Fruit fly (Drosophila melanogaster) whole organism, pupa: ENCODE results near the gene CG42272.

Experiments
- CG10348 ChIP-seq: fragments of 200-800 bp; sonication (Bioruptor generic); IDR thresholded peaks from 2 replicates; pipeline ENCODE4 v1.3.6; 2022; ENCODE audit warnings: missing biosample characterization, missing genetic modification characterization
- CG13204 ChIP-seq: fragments of 200-800 bp; sonication (Bioruptor generic); optimal IDR thresholded peaks from 2 replicates; lab custom pipeline; 2018; ENCODE audit warnings: missing biosample characterization, mild to moderate bottlenecking, missing genetic modification characterization, moderate library complexity
- CG32121 ChIP-seq: fragments of 200-800 bp; sonication (Bioruptor generic); IDR thresholded peaks from 2 replicates; pipeline ENCODE4 v1.3.6; 2022; ENCODE audit warnings: missing biosample characterization, missing genetic modification characterization
- CG4496 ChIP-seq: fragments of 200-800 bp; sonication (Bioruptor generic); IDR thresholded peaks from 3 replicates; pipeline ENCODE4 v1.3.6; 2022; ENCODE audit warnings: missing biosample characterization, missing genetic modification characterization
- CG8159 ChIP-seq: fragments of 200-800 bp; sonication (Bioruptor generic); optimal IDR thresholded peaks from 3 replicates; lab custom pipeline; 2018; ENCODE audit warnings: missing biosample characterization, mild to moderate bottlenecking, missing genetic modification characterization, moderate library complexity
- CG9948 ChIP-seq: fragments of 200-800 bp; sonication (Bioruptor generic); optimal IDR thresholded peaks from 2 replicates; lab custom pipeline; 2018; ENCODE audit warnings: missing biosample characterization, mild to moderate bottlenecking, missing genetic modification characterization, moderate library complexity
- D1 ChIP-seq: fragments of 200-800 bp; sonication (Bioruptor generic); optimal IDR thresholded peaks from 2 replicates; lab custom pipeline; 2018; ENCODE audit warnings: missing biosample characterization, mild to moderate bottlenecking, missing genetic modification characterization, moderate library complexity
- EcR ChIP-seq: fragments of 200-800 bp; sonication (Bioruptor generic); optimal IDR thresholded peaks from 3 replicates; lab custom pipeline; 2019; ENCODE audit warnings: missing biosample characterization, missing genetic modification characterization, mild to moderate bottlenecking, moderate library complexity, missing genetic modification reagents
- Ets98B ChIP-seq: fragments of 200-800 bp; sonication (Bioruptor generic); IDR thresholded peaks from 2 replicates; pipeline ENCODE4 v1.3.6; 2022; ENCODE audit warnings: missing biosample characterization, missing genetic modification characterization
- Pif1B ChIP-seq: fragments of 200-800 bp; sonication (Bioruptor generic); optimal IDR thresholded peaks from 3 replicates; lab custom pipeline; 2016; ENCODE audit warnings: missing biosample characterization, missing genetic modification characterization
- Snoo ChIP-seq: fragments of 200-800 bp; sonication (Bioruptor generic); optimal IDR thresholded peaks from 3 replicates; lab custom pipeline; 2017; ENCODE audit warnings: missing biosample characterization, mild to moderate bottlenecking, missing genetic modification characterization, inconsistent platforms
- fd96Ca ChIP-seq: fragments of 200-800 bp; sonication (Bioruptor generic); IDR thresholded peaks from 3 replicates; pipeline ENCODE4 v1.3.6; 2022; ENCODE audit warnings: missing biosample characterization, missing genetic modification characterization
- gl ChIP-seq: fragments of 200-800 bp; sonication (Bioruptor generic); optimal IDR thresholded peaks from 2 replicates; lab custom pipeline; 2018; ENCODE audit warnings: missing biosample characterization, mild to moderate bottlenecking, missing genetic modification characterization

- TF ChIP-seq Ets98B (GFP tag; lab: Robert Waterston, UW) (no peak), CG32121 (GFP tag; lab: Robert Waterston, UW) (no peak), Pif1B (GFP tag; lab: Kevin White, UChicago) (no peak), EcR (GFP tag; lab: Kevin White, UChicago) (no peak), CG4496 (GFP tag; lab: Robert Waterston, UW) (no peak), CG10348 (GFP tag; lab: Robert Waterston, UW) (no peak), CG9948 (tag; lab: Kevin White, UChicago) (no peak), gl (tag; lab: Kevin White, UChicago) (no peak), D1 (tag; lab: Kevin White, UChicago) (no peak), CG13204 (no peak), fd96Ca (GFP tag; lab: Robert Waterston, UW) (no peak), CG8159 (tag; lab: Kevin White, UChicago) (no peak), Snoo (tag; lab: Kevin White, UChicago) (no peak)
Observed at dm6 chr3L:5828275-5828674, 25.4 kb downstream of the CG42272 start.
